In genomic region chr3R:19113836-19114235, dm6 we compare ENCODE assay signal across 6 fruit fly cellular contexts.
A peak's percentile ranks its signal among the peaks of the same experiment; 100 is the strongest.
TF ChIP-seq lines count a peak whose summit lies in the region.

No protein-coding gene starts in this region.

- no peak for TF ChIP-seq CTCF in whole organism, embryonic (GFP tag; optimal IDR thresholded peaks at IDR 0.05; lab: Kevin White, UChicago)

TF ChIP-seq in whole organism, 6 proteins besides CTCF, POLR2A, EP300 and RAD21:
- TF ChIP-seq pan (optimal IDR thresholded peaks at IDR 0.05; lab: Kevin White, UChicago) (peak; percentile 52), psq (optimal IDR thresholded peaks at IDR 0.05; lab: Kevin White, UChicago) (no peak)

TF ChIP-seq in whole organism, adult, 20 proteins besides CTCF, POLR2A, EP300 and RAD21:
- TF ChIP-seq Clk (GFP tag; optimal IDR thresholded peaks at IDR 0.05; lab: Kevin White, UChicago) (no peak), ovo (GFP tag; optimal IDR thresholded peaks at IDR 0.05; lab: Kevin White, UChicago) (no peak), CG12768 (GFP tag; optimal IDR thresholded peaks at IDR 0.05; lab: Kevin White, UChicago) (no peak), kay (GFP tag; lab: Kevin White, UChicago; ENCODE audit: borderline replicate concordance) (no peak), bab1 (GFP tag; optimal IDR thresholded peaks at IDR 0.05; lab: Kevin White, UChicago) (peak; percentile 73), tj (GFP tag; optimal IDR thresholded peaks at IDR 0.05; lab: Kevin White, UChicago) (peak; percentile 66)

TF ChIP-seq in whole organism, embryonic, 481 proteins besides CTCF, POLR2A, EP300 and RAD21 (continues in another document):
- TF ChIP-seq az2 (GFP tag; optimal IDR thresholded peaks at IDR 0.05; lab: Kevin White, UChicago) (peak; percentile 58), CG7745 (tag; optimal IDR thresholded peaks at IDR 0.05; lab: Kevin White, UChicago) (no peak), CG6765 (GFP tag; optimal IDR thresholded peaks at IDR 0.05; lab: Kevin White, UChicago) (no peak), dmrt11E (tag; optimal IDR thresholded peaks at IDR 0.05; lab: Kevin White, UChicago) (peak; percentile 34), CG42726 (GFP tag; IDR thresholded peaks at IDR 0.05; lab: Robert Waterston, UW; ENCODE audit: partially characterized antibody) (no peak), HmgD (GFP tag; optimal IDR thresholded peaks at IDR 0.05; lab: Kevin White, UChicago) (no peak), CG10565 (GFP tag; optimal IDR thresholded peaks at IDR 0.05; lab: Kevin White, UChicago) (no peak), CG12155 (GFP tag; optimal IDR thresholded peaks at IDR 0.05; lab: Kevin White, UChicago) (no peak), CG5953 (GFP tag; IDR thresholded peaks at IDR 0.05; lab: Robert Waterston, UW) (no peak), rib (GFP tag; IDR thresholded peaks at IDR 0.05; lab: Robert Waterston, UW) (no peak), CG2202 (tag; optimal IDR thresholded peaks at IDR 0.05; lab: Kevin White, UChicago) (no peak), CG33213 (GFP tag; optimal IDR thresholded peaks at IDR 0.05; lab: Kevin White, UChicago) (no peak), ind (GFP tag; optimal IDR thresholded peaks at IDR 0.05; lab: Kevin White, UChicago) (peak; percentile 36), MESR4 (GFP tag; optimal IDR thresholded peaks at IDR 0.05; lab: Kevin White, UChicago) (no peak), CG5245 (GFP tag; optimal IDR thresholded peaks at IDR 0.05; lab: Kevin White, UChicago) (no peak), cato (GFP tag; optimal IDR thresholded peaks at IDR 0.05; lab: Kevin White, UChicago; ENCODE audit: borderline replicate concordance) (no peak), CG6791 (GFP tag; IDR thresholded peaks at IDR 0.05; lab: Robert Waterston, UW; ENCODE audit: partially characterized antibody) (peak; percentile 55; the same call in 1 of the 3 replicates), Med (GFP tag; lab: Kevin White, UChicago) (peak; percentile 70), cwo (GFP tag; optimal IDR thresholded peaks at IDR 0.05; lab: Kevin White, UChicago) (no peak), CoRest (tag; optimal IDR thresholded peaks at IDR 0.05; lab: Kevin White, UChicago) (peak; percentile 12), D19B (GFP tag; optimal IDR thresholded peaks at IDR 0.05; lab: Kevin White, UChicago) (peak; percentile 34)

TF ChIP-seq in whole organism, prepupa, 60 proteins besides CTCF, POLR2A, EP300 and RAD21 (continues in another document):
- no peak for TF ChIP-seq spab (GFP tag; optimal IDR thresholded peaks at IDR 0.05; lab: Kevin White, UChicago)
- TF ChIP-seq CG10669 (GFP tag; optimal IDR thresholded peaks at IDR 0.05; lab: Kevin White, UChicago): no peak
- TF ChIP-seq Ets21C (GFP tag; optimal IDR thresholded peaks at IDR 0.05; lab: Kevin White, UChicago): peak; percentile 56
- TF ChIP-seq CG11294 (GFP tag; IDR thresholded peaks at IDR 0.05; lab: Robert Waterston, UW): no peak
- TF ChIP-seq CG6276 (GFP tag; optimal IDR thresholded peaks at IDR 0.05; lab: Kevin White, UChicago): no peak
- peak; percentile 61 for TF ChIP-seq cyc (GFP tag; optimal IDR thresholded peaks at IDR 0.05; lab: Kevin White, UChicago)
- TF ChIP-seq CG32006 (GFP tag; optimal IDR thresholded peaks at IDR 0.05; lab: Kevin White, UChicago): peak; percentile 58
- TF ChIP-seq CG6808 (GFP tag; optimal IDR thresholded peaks at IDR 0.05; lab: Kevin White, UChicago): no peak
- peak; percentile 37 for TF ChIP-seq CG7368 (GFP tag; optimal IDR thresholded peaks at IDR 0.05; lab: Kevin White, UChicago)
- no peak for TF ChIP-seq fd85E (GFP tag; optimal IDR thresholded peaks at IDR 0.05; lab: Kevin White, UChicago)
- no peak for TF ChIP-seq fd59A (GFP tag; optimal IDR thresholded peaks at IDR 0.05; lab: Kevin White, UChicago)
- no peak for TF ChIP-seq CG1621 (tag; optimal IDR thresholded peaks at IDR 0.05; lab: Kevin White, UChicago)
- TF ChIP-seq fkh (GFP tag; optimal IDR thresholded peaks at IDR 0.05; lab: Kevin White, UChicago): no peak
- peak; percentile 34 for TF ChIP-seq CG8632 (GFP tag; optimal IDR thresholded peaks at IDR 0.05; lab: Kevin White, UChicago)
- peak; percentile 32 for TF ChIP-seq net (GFP tag; optimal IDR thresholded peaks at IDR 0.05; lab: Kevin White, UChicago)
- TF ChIP-seq CG6854 (GFP tag; optimal IDR thresholded peaks at IDR 0.05; lab: Kevin White, UChicago): no peak
- TF ChIP-seq acj6 (GFP tag; optimal IDR thresholded peaks at IDR 0.05; lab: Kevin White, UChicago): peak; percentile 66
- no peak for TF ChIP-seq Hr38 (GFP tag; optimal IDR thresholded peaks at IDR 0.05; lab: Kevin White, UChicago)
- TF ChIP-seq Lpt (GFP tag; optimal IDR thresholded peaks at IDR 0.05; lab: Kevin White, UChicago): no peak
- TF ChIP-seq ss (GFP tag; optimal IDR thresholded peaks at IDR 0.05; lab: Kevin White, UChicago): no peak
- no peak for TF ChIP-seq salr (GFP tag; optimal IDR thresholded peaks at IDR 0.05; lab: Kevin White, UChicago)
- TF ChIP-seq CG9139 (GFP tag; optimal IDR thresholded peaks at IDR 0.05; lab: Kevin White, UChicago): no peak
- TF ChIP-seq Sox15 (GFP tag; optimal IDR thresholded peaks at IDR 0.05; lab: Kevin White, UChicago): peak; percentile 40

TF ChIP-seq in whole organism, pupa, 21 proteins besides CTCF, POLR2A, EP300 and RAD21:
- peak; percentile 42 for TF ChIP-seq Pif1B (GFP tag; optimal IDR thresholded peaks at IDR 0.05; lab: Kevin White, UChicago)
- no peak for TF ChIP-seq CG34367 (tag; optimal IDR thresholded peaks at IDR 0.05; lab: Kevin White, UChicago)
- peak; percentile 7 for TF ChIP-seq CG17806 (tag; optimal IDR thresholded peaks at IDR 0.05; lab: Kevin White, UChicago)
- TF ChIP-seq CG9948 (tag; optimal IDR thresholded peaks at IDR 0.05; lab: Kevin White, UChicago): peak; percentile 16
- TF ChIP-seq CG8159 (tag; optimal IDR thresholded peaks at IDR 0.05; lab: Kevin White, UChicago): peak; percentile 15
- TF ChIP-seq fd96Ca (GFP tag; IDR thresholded peaks at IDR 0.05; lab: Robert Waterston, UW): no peak
- TF ChIP-seq gl (tag; optimal IDR thresholded peaks at IDR 0.05; lab: Kevin White, UChicago): no peak
- no peak for TF ChIP-seq CG4496 (GFP tag; IDR thresholded peaks at IDR 0.05; lab: Robert Waterston, UW)
- peak; percentile 64 for TF ChIP-seq Snoo (tag; optimal IDR thresholded peaks at IDR 0.05; lab: Kevin White, UChicago)
- peak; percentile 34 for TF ChIP-seq Pif1A (GFP tag; optimal IDR thresholded peaks at IDR 0.05; lab: Kevin White, UChicago)
- peak; percentile 26 for TF ChIP-seq CG14655 (GFP tag; optimal IDR thresholded peaks at IDR 0.05; lab: Kevin White, UChicago)

TF ChIP-seq in whole organism, wandering third instar larva, 38 proteins besides CTCF, POLR2A, EP300 and RAD21 (continues in another document):
- TF ChIP-seq CG32264 (GFP tag; optimal IDR thresholded peaks at IDR 0.05; lab: Kevin White, UChicago): no peak
- no peak for TF ChIP-seq tai (GFP tag; optimal IDR thresholded peaks at IDR 0.05; lab: Kevin White, UChicago)
- no peak for TF ChIP-seq GATAd (GFP tag; optimal IDR thresholded peaks at IDR 0.05; lab: Kevin White, UChicago)
- no peak for TF ChIP-seq Hr83 (GFP tag; optimal IDR thresholded peaks at IDR 0.05; lab: Kevin White, UChicago; ENCODE audit: poor library complexity, severe bottlenecking)
- TF ChIP-seq HLH106 (tag; optimal IDR thresholded peaks at IDR 0.05; lab: Kevin White, UChicago): peak; percentile 13
- no peak for TF ChIP-seq Vsx2 (GFP tag; optimal IDR thresholded peaks at IDR 0.05; lab: Kevin White, UChicago; ENCODE audit: partially characterized antibody)
- TF ChIP-seq Myc (optimal IDR thresholded peaks at IDR 0.05; lab: Kevin White, UChicago): no peak
- no peak for TF ChIP-seq pan (optimal IDR thresholded peaks at IDR 0.05; lab: Kevin White, UChicago)
- TF ChIP-seq sage (GFP tag; optimal IDR thresholded peaks at IDR 0.05; lab: Kevin White, UChicago): no peak
- peak; percentile 25 for TF ChIP-seq OdsH (GFP tag; optimal IDR thresholded peaks at IDR 0.05; lab: Kevin White, UChicago)
- TF ChIP-seq Dfd (GFP tag; optimal IDR thresholded peaks at IDR 0.05; lab: Kevin White, UChicago): no peak
- TF ChIP-seq woc (GFP tag; optimal IDR thresholded peaks at IDR 0.05; lab: Kevin White, UChicago): peak; percentile 12
- no peak for TF ChIP-seq usp (GFP tag; optimal IDR thresholded peaks at IDR 0.05; lab: Kevin White, UChicago)
- no peak for TF ChIP-seq Jra (GFP tag; optimal IDR thresholded peaks at IDR 0.05; lab: Kevin White, UChicago)
- no peak for TF ChIP-seq sv (GFP tag; optimal IDR thresholded peaks at IDR 0.05; lab: Kevin White, UChicago)
- TF ChIP-seq h (GFP tag; optimal IDR thresholded peaks at IDR 0.05; lab: Kevin White, UChicago): peak; percentile 31
- TF ChIP-seq lola (GFP tag; optimal IDR thresholded peaks at IDR 0.05; lab: Kevin White, UChicago): no peak
- TF ChIP-seq CG9705 (GFP tag; optimal IDR thresholded peaks at IDR 0.05; lab: Kevin White, UChicago): no peak
- TF ChIP-seq brk (GFP tag; optimal IDR thresholded peaks at IDR 0.05; lab: Kevin White, UChicago): no peak
- peak; percentile 39 for TF ChIP-seq rgr (GFP tag; optimal IDR thresholded peaks at IDR 0.05; lab: Kevin White, UChicago)
- no peak for TF ChIP-seq CrebA (GFP tag; optimal IDR thresholded peaks at IDR 0.05; lab: Kevin White, UChicago; ENCODE audit: borderline replicate concordance)
- TF ChIP-seq Sp1 (GFP tag; optimal IDR thresholded peaks at IDR 0.05; lab: Kevin White, UChicago): no peak
- no peak for TF ChIP-seq N (GFP tag; optimal IDR thresholded peaks at IDR 0.05; lab: Kevin White, UChicago)
- TF ChIP-seq dmrt93B (GFP tag; optimal IDR thresholded peaks at IDR 0.05; lab: Kevin White, UChicago): no peak
- TF ChIP-seq fru (GFP tag; optimal IDR thresholded peaks at IDR 0.05; lab: Kevin White, UChicago): peak; percentile 53
- no peak for TF ChIP-seq Rel (GFP tag; optimal IDR thresholded peaks at IDR 0.05; lab: Kevin White, UChicago)
- TF ChIP-seq Rel (tag; optimal IDR thresholded peaks at IDR 0.05; lab: Kevin White, UChicago): no peak
- peak; percentile 57 for TF ChIP-seq br (GFP tag; optimal IDR thresholded peaks at IDR 0.05; lab: Kevin White, UChicago)
- TF ChIP-seq psq (GFP tag; optimal IDR thresholded peaks at IDR 0.05; lab: Kevin White, UChicago): no peak
- TF ChIP-seq Hnf4 (GFP tag; optimal IDR thresholded peaks at IDR 0.05; lab: Kevin White, UChicago): peak; percentile 25
- TF ChIP-seq ey (GFP tag; optimal IDR thresholded peaks at IDR 0.05; lab: Kevin White, UChicago): peak; percentile 48
- no peak for TF ChIP-seq Hr78 (GFP tag; optimal IDR thresholded peaks at IDR 0.05; lab: Kevin White, UChicago)
- TF ChIP-seq Mio (GFP tag; optimal IDR thresholded peaks at IDR 0.05; lab: Kevin White, UChicago): no peak
- no peak for TF ChIP-seq dsf (GFP tag; optimal IDR thresholded peaks at IDR 0.05; lab: Kevin White, UChicago; ENCODE audit: borderline replicate concordance)
- TF ChIP-seq jim (GFP tag; optimal IDR thresholded peaks at IDR 0.05; lab: Kevin White, UChicago): no peak
- no peak for TF ChIP-seq Abd-B (GFP tag; optimal IDR thresholded peaks at IDR 0.05; lab: Kevin White, UChicago)
- no peak for TF ChIP-seq Dif (GFP tag; optimal IDR thresholded peaks at IDR 0.05; lab: Kevin White, UChicago; ENCODE audit: partially characterized antibody)
